Fruit fly (Drosophila melanogaster) whole organism, embryonic: ENCODE data around the gene Bx42.
A peak's percentile ranks its signal among the peaks of the same experiment; 100 is the strongest.

Source experiments
- Antp ChIP-seq: fragments of 200-800 bp; sonication (Bioruptor generic); optimal IDR thresholded peaks from 3 replicates; lab custom pipeline; 2016; ENCODE audit warnings: missing biosample characterization, missing genetic modification characterization
- CG11504 ChIP-seq: fragments of 200-800 bp; sonication (Bioruptor generic); optimal IDR thresholded peaks from 3 replicates; lab custom pipeline; 2019; ENCODE audit warnings: missing biosample characterization, mild to moderate bottlenecking, missing genetic modification characterization, moderate library complexity
- CG12071 ChIP-seq: fragments of 200-800 bp; sonication (Bioruptor generic); optimal IDR thresholded peaks from 3 replicates; lab custom pipeline; 2018; ENCODE audit warnings: missing biosample characterization, mild to moderate bottlenecking, missing genetic modification characterization
- CG12942 ChIP-seq: fragments of 200-800 bp; sonication (Bioruptor generic); optimal IDR thresholded peaks from 3 replicates; lab custom pipeline; 2016; ENCODE audit warnings: missing biosample characterization, missing genetic modification characterization
- CG13287 ChIP-seq: fragments of 200-800 bp; sonication (Bioruptor generic); IDR thresholded peaks from 2 replicates; pipeline ENCODE4 v1.3.6; 2022; ENCODE audit warnings: missing biosample characterization, missing genetic modification characterization; ENCODE audit not compliant: partially characterized antibody
- CG1603 ChIP-seq: fragments of 200-800 bp; sonication (Bioruptor generic); optimal IDR thresholded peaks from 2 replicates; lab custom pipeline; 2019; ENCODE audit warnings: missing biosample characterization, mild to moderate bottlenecking, missing genetic modification characterization, moderate library complexity
- CG1832 ChIP-seq: fragments of 200-800 bp; sonication (Bioruptor generic); optimal IDR thresholded peaks from 2 replicates; lab custom pipeline; 2017; ENCODE audit warnings: missing biosample characterization, mild to moderate bottlenecking, missing genetic modification characterization, inconsistent platforms
- CG2120 ChIP-seq: fragments of 200-800 bp; sonication (Bioruptor generic); optimal IDR thresholded peaks from 3 replicates; lab custom pipeline; 2016; ENCODE audit warnings: missing biosample characterization, missing genetic modification characterization
- CG2202 ChIP-seq: fragments of 200-800 bp; sonication (Bioruptor generic); optimal IDR thresholded peaks from 2 replicates; lab custom pipeline; 2018; ENCODE audit warnings: missing biosample characterization, mild to moderate bottlenecking, missing genetic modification characterization
- CG2712 ChIP-seq: fragments of 200-800 bp; optimal IDR thresholded peaks from 3 replicates; lab custom pipeline; 2019; ENCODE audit warnings: missing biosample characterization, mild to moderate bottlenecking, missing genetic modification characterization, moderate library complexity
- CG3281 ChIP-seq: fragments of 200-800 bp; sonication (Bioruptor generic); optimal IDR thresholded peaks from 3 replicates; lab custom pipeline; 2017; ENCODE audit warnings: missing biosample characterization, mild to moderate bottlenecking, missing genetic modification characterization
- CG3407 ChIP-seq: fragments of 200-800 bp; sonication (Bioruptor generic); optimal IDR thresholded peaks from 2 replicates; lab custom pipeline; 2018; ENCODE audit warnings: missing biosample characterization, mild to moderate bottlenecking, missing genetic modification characterization
- CG4424 ChIP-seq: fragments of 200-800 bp; sonication (Bioruptor generic); optimal IDR thresholded peaks from 3 replicates; lab custom pipeline; 2016; ENCODE audit warnings: missing biosample characterization, missing genetic modification characterization
- CG4707 ChIP-seq: fragments of 200-800 bp; sonication (Bioruptor generic); optimal IDR thresholded peaks from 2 replicates; lab custom pipeline; 2018; ENCODE audit warnings: missing biosample characterization, mild to moderate bottlenecking, missing genetic modification characterization, moderate library complexity
- CG8281 ChIP-seq: fragments of 200-800 bp; sonication (Bioruptor generic); optimal IDR thresholded peaks from 2 replicates; lab custom pipeline; 2018; ENCODE audit warnings: missing biosample characterization, mild to moderate bottlenecking, missing genetic modification characterization, moderate library complexity
- CG9817 ChIP-seq: fragments of 200-800 bp; sonication (Bioruptor generic); optimal IDR thresholded peaks from 2 replicates; lab custom pipeline; 2018; ENCODE audit warnings: missing biosample characterization, mild to moderate bottlenecking, missing genetic modification characterization, moderate library complexity
- Eip74EF ChIP-seq, 2 experiments: fragments of 200-800 bp in 1 of 2; fragments of >200 bp in 1 of 2; sonication (Bioruptor generic) in 1 of 2; optimal IDR thresholded peaks; 2 replicates each; lab custom pipeline; 2017 to 2019; ENCODE audit warnings: missing biosample characterization in 2 of 2, missing genetic modification characterization in 2 of 2, mild to moderate bottlenecking in 1 of 2, moderate library complexity in 1 of 2
- H2.0 ChIP-seq: fragments of 200-800 bp; sonication (Bioruptor generic); IDR thresholded peaks from 2 replicates; pipeline ENCODE4 v1.3.6; 2022; ENCODE audit warnings: missing biosample characterization, missing genetic modification characterization
- HHEX ChIP-seq: fragments of 200-800 bp; sonication (Bioruptor generic); optimal IDR thresholded peaks from 3 replicates; lab custom pipeline; 2017; ENCODE audit warnings: missing biosample characterization, mild to moderate bottlenecking, missing genetic modification characterization, missing genetic modification reagents
- Hmr ChIP-seq: fragments of 200-800 bp; sonication (Bioruptor generic); optimal IDR thresholded peaks from 3 replicates; lab custom pipeline; 2017; ENCODE audit warnings: mild to moderate bottlenecking, missing biosample characterization, missing genetic modification reagents, missing genetic modification characterization
- Hr51 ChIP-seq, 2 experiments: fragments of 200-800 bp; sonication (Bioruptor generic); optimal IDR thresholded peaks; 2 replicates in 1 of 2; 3 replicates in 1 of 2; lab custom pipeline; 2016 to 2018; ENCODE audit warnings: missing biosample characterization in 2 of 2, missing genetic modification characterization in 2 of 2, mild to moderate bottlenecking in 1 of 2, moderate library complexity in 1 of 2
- NC2α ChIP-seq: fragments of 200-800 bp; sonication (Bioruptor generic); optimal IDR thresholded peaks from 2 replicates; lab custom pipeline; 2016; ENCODE audit warnings: missing biosample characterization, missing genetic modification characterization
- Pdp1 ChIP-seq, 2 experiments: fragments of 200-800 bp; sonication (Bioruptor generic); optimal IDR thresholded peaks; 3 replicates each; lab custom pipeline; 2016; ENCODE audit warnings: missing biosample characterization in 2 of 2, missing genetic modification characterization in 2 of 2, mild to moderate bottlenecking in 1 of 2, moderate library complexity in 1 of 2
- Xbp1 ChIP-seq: fragments of 200-800 bp; sonication (Bioruptor generic); optimal IDR thresholded peaks from 3 replicates; lab custom pipeline; 2016; ENCODE audit warnings: missing biosample characterization, mild to moderate bottlenecking, missing genetic modification characterization
- bcd ChIP-seq: fragments of 200-800 bp; sonication (Bioruptor generic); optimal IDR thresholded peaks from 2 replicates; lab custom pipeline; 2017; ENCODE audit warnings: missing biosample characterization, mild to moderate bottlenecking, missing genetic modification characterization
- chn ChIP-seq: fragments of 200-800 bp; sonication (Bioruptor generic); optimal IDR thresholded peaks from 2 replicates; lab custom pipeline; 2016; ENCODE audit warnings: missing biosample characterization, missing genetic modification characterization
- emc ChIP-seq: fragments of 200-800 bp; sonication (Bioruptor generic); optimal IDR thresholded peaks from 2 replicates; lab custom pipeline; 2016; ENCODE audit warnings: missing biosample characterization, missing genetic modification characterization
- ems ChIP-seq: fragments of 200-800 bp; sonication (Bioruptor generic); optimal IDR thresholded peaks from 3 replicates; lab custom pipeline; 2016; ENCODE audit warnings: missing biosample characterization, missing genetic modification characterization
- esg ChIP-seq: fragments of 200-800 bp; sonication (Bioruptor generic); conservative IDR thresholded peaks from 2 replicates; pipeline ENCODE4 v1.3.6; 2022; ENCODE audit warnings: missing biosample characterization, missing genetic modification characterization
- grau ChIP-seq: fragments of 200-800 bp; optimal IDR thresholded peaks from 3 replicates; lab custom pipeline; 2019; ENCODE audit warnings: missing biosample characterization, mild to moderate bottlenecking, missing genetic modification characterization, moderate library complexity
- kah ChIP-seq: fragments of 200-800 bp; sonication (Bioruptor generic); optimal IDR thresholded peaks from 2 replicates; lab custom pipeline; 2018; ENCODE audit warnings: missing biosample characterization, mild to moderate bottlenecking, missing genetic modification characterization
- lilli ChIP-seq: fragments of 200-800 bp; sonication (Bioruptor generic); optimal IDR thresholded peaks from 3 replicates; lab custom pipeline; 2016; ENCODE audit warnings: missing biosample characterization, missing genetic modification characterization
- nerfin-1 ChIP-seq: fragments of 200-800 bp; sonication (Bioruptor generic); optimal IDR thresholded peaks from 3 replicates; lab custom pipeline; 2019; ENCODE audit warnings: missing biosample characterization, mild to moderate bottlenecking, missing genetic modification characterization, moderate library complexity
- pnt ChIP-seq: fragments of 200-800 bp; sonication (Bioruptor generic); optimal IDR thresholded peaks from 3 replicates; lab custom pipeline; 2016; ENCODE audit warnings: missing biosample characterization, missing genetic modification characterization
- pros ChIP-seq: fragments of 200-800 bp; sonication (Bioruptor generic); optimal IDR thresholded peaks from 3 replicates; lab custom pipeline; 2019; ENCODE audit warnings: missing biosample characterization, mild to moderate bottlenecking, missing genetic modification characterization, moderate library complexity
- pzg ChIP-seq: fragments of 200-800 bp; sonication (Bioruptor generic); optimal IDR thresholded peaks from 3 replicates; lab custom pipeline; 2018; ENCODE audit warnings: missing biosample characterization, mild to moderate bottlenecking, missing genetic modification characterization, moderate library complexity
- sisA ChIP-seq: fragments of 200-800 bp; sonication (Bioruptor generic); IDR thresholded peaks from 2 replicates; pipeline ENCODE4 v1.3.6; 2022; ENCODE audit warnings: missing biosample characterization, missing genetic modification characterization
- tin ChIP-seq: fragments of 200-800 bp; sonication (Bioruptor generic); optimal IDR thresholded peaks from 3 replicates; lab custom pipeline; 2016; ENCODE audit warnings: missing biosample characterization, missing genetic modification characterization
- tx ChIP-seq: fragments of 200-800 bp; sonication (Bioruptor generic); optimal IDR thresholded peaks from 2 replicates; lab custom pipeline; 2016; ENCODE audit warnings: missing biosample characterization, missing genetic modification characterization
- vnd ChIP-seq: fragments of 200-800 bp; sonication (Bioruptor generic); IDR thresholded peaks from 3 replicates; pipeline ENCODE4 v1.3.6; 2022; ENCODE audit warnings: missing biosample characterization, missing genetic modification characterization; ENCODE audit not compliant: partially characterized antibody

Bx42 gene

DNA sequence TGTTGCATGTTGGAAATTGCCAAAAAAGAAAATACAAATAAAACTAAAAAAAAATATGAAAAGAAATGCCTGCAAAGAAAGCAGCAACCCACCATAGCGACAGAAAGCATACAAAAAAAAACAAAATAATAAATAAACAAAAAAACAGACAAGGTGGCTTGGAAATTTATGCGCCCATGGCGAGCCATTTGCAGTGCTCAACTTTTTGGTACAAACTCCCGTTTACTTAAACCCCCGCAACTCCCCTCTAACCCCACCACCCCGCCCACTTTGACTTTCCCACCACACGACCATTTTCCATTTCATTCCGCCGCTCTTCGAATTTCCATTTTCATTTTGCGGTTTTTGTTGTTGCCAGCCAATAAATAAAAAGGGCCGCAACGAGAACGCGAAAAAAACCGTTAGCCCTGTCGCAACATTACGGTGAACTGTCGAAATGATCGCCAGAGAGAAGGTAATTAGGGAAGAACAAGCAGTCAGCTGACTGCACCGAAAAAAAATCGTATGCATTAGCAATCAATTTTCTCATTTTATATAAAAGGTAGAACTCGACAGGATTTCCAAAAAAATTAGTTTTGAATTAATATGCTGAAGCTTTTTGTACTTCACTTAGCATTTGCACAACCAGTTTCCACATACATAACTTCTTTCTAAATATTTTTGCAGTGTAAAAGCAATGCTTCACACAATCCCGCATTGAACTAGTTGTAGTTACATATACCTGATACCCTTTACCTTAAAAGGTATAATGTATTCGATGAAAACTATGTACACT, 30.6 kb upstream of the Bx42 start (continued):
- TF ChIP-seq nerfin-1, result no peak
- TF ChIP-seq Xbp1 (GFP tag; lab: Kevin White, UChicago), result peak; percentile 55
- TF ChIP-seq CG13287 (GFP tag; lab: Robert Waterston, UW), result no peak
- peak; percentile 7 for TF ChIP-seq kah (GFP tag; lab: Kevin White, UChicago)
- peak; percentile 31 for TF ChIP-seq CG12071 (GFP tag; lab: Kevin White, UChicago)
- peak; percentile 43 to 66 for TF ChIP-seq Hr51 (GFP tag; optimal IDR thresholded peaks at IDR 0.05; lab: Kevin White, UChicago)
- peak; percentile 30 for TF ChIP-seq H2.0 (GFP tag; lab: Robert Waterston, UW)
- peak; percentile 16 for TF ChIP-seq CG4707 (GFP tag; lab: Kevin White, UChicago)
- peak; percentile 4 for TF ChIP-seq NC2α
- peak; percentile 39 for TF ChIP-seq CG2120 (GFP tag; lab: Kevin White, UChicago)
- no peak for TF ChIP-seq pros (GFP tag; lab: Kevin White, UChicago)
- peak; percentile 37 for TF ChIP-seq tin
- peak; percentile 25 for TF ChIP-seq CG8281
- TF ChIP-seq CG11504 (tag; lab: Kevin White, UChicago), result peak; percentile 79
- peak; percentile 3 for TF ChIP-seq chn (GFP tag; lab: Kevin White, UChicago)
- TF ChIP-seq CG2712 (tag; lab: Kevin White, UChicago), result peak; percentile 62
- TF ChIP-seq Hmr (GFP tag; lab: Kevin White, UChicago), result peak; percentile 7
- TF ChIP-seq tx (GFP tag; lab: Kevin White, UChicago), result peak; percentile 33
- no peak for TF ChIP-seq CG1832 (GFP tag; lab: Kevin White, UChicago)
- no peak for TF ChIP-seq vnd (GFP tag; lab: Robert Waterston, UW)
- TF ChIP-seq grau (tag; lab: Kevin White, UChicago), result peak; percentile 62
- peak; percentile 44; the same call in 1 of the 2 replicates for TF ChIP-seq esg (GFP tag; lab: Robert Waterston, UW)
- TF ChIP-seq CG1603 (tag; lab: Kevin White, UChicago), result peak; percentile 55
- TF ChIP-seq HHEX (GFP tag; lab: Kevin White, UChicago), result peak; percentile 34
- no peak for TF ChIP-seq pzg
- peak in 1 of 2 experiments; percentile 17 for TF ChIP-seq Eip74EF (GFP tag; optimal IDR thresholded peaks at IDR 0.05; lab: Kevin White, UChicago)
- peak; percentile 14 for TF ChIP-seq CG9817 (tag; lab: Kevin White, UChicago)
- peak; percentile 17 for TF ChIP-seq emc
- TF ChIP-seq CG12942 (GFP tag; lab: Kevin White, UChicago), result peak; percentile 12
- peak; percentile 34 for TF ChIP-seq CG3281 (GFP tag; lab: Kevin White, UChicago)
- TF ChIP-seq sisA (GFP tag; lab: Robert Waterston, UW), result peak; percentile 66
- TF ChIP-seq ems (GFP tag; lab: Kevin White, UChicago), result peak; percentile 14
- TF ChIP-seq pnt (GFP tag; lab: Kevin White, UChicago), result peak; percentile 37
- peak; percentile 39 for TF ChIP-seq Antp (GFP tag; lab: Kevin White, UChicago)
- TF ChIP-seq CG2202 (tag; lab: Kevin White, UChicago), result no peak
- TF ChIP-seq CG3407 (GFP tag; lab: Kevin White, UChicago), result peak; percentile 25
- TF ChIP-seq bcd (GFP tag; lab: Kevin White, UChicago), result peak; percentile 31
- peak; percentile 60 for TF ChIP-seq Pdp1 (GFP tag; optimal IDR thresholded peaks at IDR 0.05; lab: Kevin White, UChicago)
- TF ChIP-seq CG4424 (GFP tag; lab: Kevin White, UChicago), result peak; percentile 49
- TF ChIP-seq lilli (GFP tag; lab: Kevin White, UChicago), result peak; percentile 34
